Fruit fly (Drosophila melanogaster) whole organism, embryonic: ENCODE results near the gene CG11723.
A peak's percentile ranks its signal among the peaks of the same experiment; 100 is the strongest.

ENCODE experiments used
- Ada2b ChIP-seq: fragments of 200-800 bp; sonication (Bioruptor generic); IDR thresholded peaks from 2 replicates; pipeline ENCODE4 v1.3.6; 2022; ENCODE audit warnings: missing biosample characterization, missing genetic modification characterization
- B-H2 ChIP-seq: fragments of 200-800 bp; sonication (Bioruptor generic); optimal IDR thresholded peaks from 2 replicates; lab custom pipeline; 2018; ENCODE audit warnings: missing biosample characterization, mild to moderate bottlenecking, missing genetic modification characterization
- Bdp1 ChIP-seq: fragments of 200-800 bp; sonication (Bioruptor generic); optimal IDR thresholded peaks from 3 replicates; lab custom pipeline; 2016; ENCODE audit warnings: missing biosample characterization, missing genetic modification characterization
- CG11504 ChIP-seq: fragments of 200-800 bp; sonication (Bioruptor generic); optimal IDR thresholded peaks from 3 replicates; lab custom pipeline; 2019; ENCODE audit warnings: missing biosample characterization, mild to moderate bottlenecking, missing genetic modification characterization, moderate library complexity
- CG12769 ChIP-seq: fragments of 200-800 bp; sonication (Bioruptor generic); optimal IDR thresholded peaks from 2 replicates; lab custom pipeline; 2019; ENCODE audit warnings: missing biosample characterization, mild to moderate bottlenecking, missing genetic modification characterization, moderate library complexity
- CG13287 ChIP-seq: fragments of 200-800 bp; sonication (Bioruptor generic); IDR thresholded peaks from 2 replicates; pipeline ENCODE4 v1.3.6; 2022; ENCODE audit warnings: missing biosample characterization, missing genetic modification characterization; ENCODE audit not compliant: partially characterized antibody
- CG15269 ChIP-seq: fragments of 200-800 bp; sonication (Bioruptor generic); optimal IDR thresholded peaks from 2 replicates; lab custom pipeline; 2018; ENCODE audit warnings: missing biosample characterization, mild to moderate bottlenecking, missing genetic modification characterization, moderate library complexity
- CG17385 ChIP-seq: fragments of 200-800 bp; sonication (Bioruptor generic); optimal IDR thresholded peaks from 3 replicates; lab custom pipeline; 2018; ENCODE audit warnings: missing biosample characterization, mild to moderate bottlenecking, missing genetic modification characterization
- CG2129 ChIP-seq: fragments of 200-800 bp; sonication (Bioruptor generic); IDR thresholded peaks from 2 replicates; pipeline ENCODE4 v1.3.6; 2022; ENCODE audit warnings: missing biosample characterization, missing genetic modification characterization; ENCODE audit not compliant: partially characterized antibody
- CG30020 ChIP-seq: fragments of 200-800 bp; optimal IDR thresholded peaks from 2 replicates; lab custom pipeline; 2019; ENCODE audit warnings: missing biosample characterization, mild to moderate bottlenecking, missing genetic modification characterization, moderate library complexity
- CG31365 ChIP-seq: fragments of 200-800 bp; sonication (Bioruptor generic); optimal IDR thresholded peaks from 2 replicates; lab custom pipeline; 2018; ENCODE audit warnings: missing biosample characterization, mild to moderate bottlenecking, missing genetic modification characterization
- CG4730 ChIP-seq: fragments of 200-800 bp; sonication (Bioruptor generic); IDR thresholded peaks from 2 replicates; pipeline ENCODE4 v1.3.6; 2022; ENCODE audit warnings: missing biosample characterization, missing genetic modification characterization
- CG9609 ChIP-seq: fragments of 200-800 bp; sonication (Bioruptor generic); optimal IDR thresholded peaks from 3 replicates; lab custom pipeline; 2016; ENCODE audit warnings: missing biosample characterization, missing genetic modification characterization
- CG9727 ChIP-seq: fragments of 200-800 bp; sonication (Bioruptor generic); optimal IDR thresholded peaks from 3 replicates; lab custom pipeline; 2017; ENCODE audit warnings: missing biosample characterization, mild to moderate bottlenecking, missing genetic modification characterization
- CG9932 ChIP-seq: fragments of 200-800 bp; sonication (Bioruptor generic); IDR thresholded peaks from 2 replicates; pipeline ENCODE4 v1.3.6; 2022; ENCODE audit warnings: missing biosample characterization, missing genetic modification characterization
- Camta ChIP-seq: fragments of 200-800 bp; sonication (Bioruptor generic); optimal IDR thresholded peaks from 2 replicates; lab custom pipeline; 2016; ENCODE audit warnings: missing biosample characterization, missing genetic modification characterization
- Deaf1 ChIP-seq: fragments of 200-800 bp; optimal IDR thresholded peaks from 3 replicates; lab custom pipeline; 2019; ENCODE audit warnings: missing biosample characterization, mild to moderate bottlenecking, missing genetic modification characterization, moderate library complexity
- Doc3 ChIP-seq: fragments of 200-800 bp; sonication (Bioruptor generic); IDR thresholded peaks from 3 replicates; pipeline ENCODE4 v1.3.6; 2022; ENCODE audit warnings: missing biosample characterization, missing genetic modification characterization; ENCODE audit not compliant: partially characterized antibody
- Drgx ChIP-seq: fragments of 200-800 bp; sonication (Bioruptor generic); IDR thresholded peaks from 2 replicates; pipeline ENCODE4 v1.3.6; 2022; ENCODE audit warnings: missing biosample characterization, missing genetic modification characterization
- HLH54F ChIP-seq: fragments of 200-800 bp; sonication (Bioruptor generic); optimal IDR thresholded peaks from 3 replicates; lab custom pipeline; 2016; ENCODE audit warnings: missing biosample characterization, missing genetic modification characterization
- Hr39 ChIP-seq: fragments of >200 bp; optimal IDR thresholded peaks from 2 replicates; lab custom pipeline; 2017
- Jarid2 ChIP-seq: fragments of 200-800 bp; sonication (Bioruptor generic); optimal IDR thresholded peaks from 3 replicates; lab custom pipeline; 2017; ENCODE audit warnings: mild to moderate bottlenecking, missing biosample characterization, missing genetic modification reagents, missing genetic modification characterization
- Poxn ChIP-seq: fragments of 200-800 bp; sonication (Bioruptor generic); IDR thresholded peaks from 2 replicates; pipeline ENCODE4 v1.3.6; 2022; ENCODE audit warnings: missing biosample characterization, missing genetic modification characterization
- Trl ChIP-seq, 3 experiments: fragments of >200 bp in 2 of 3; fragments of 200-800 bp in 1 of 3; sonication (Bioruptor generic) in 1 of 3; optimal IDR thresholded peaks; 2 replicates in 1 of 3; 3 replicates in 2 of 3; lab custom pipeline; 2016 to 2017; ENCODE audit warnings: missing biosample characterization in 1 of 3, missing genetic modification characterization in 1 of 3
- Xrp1 ChIP-seq: fragments of 200-800 bp; sonication (Bioruptor generic); IDR thresholded peaks from 2 replicates; pipeline ENCODE4 v1.3.6; 2022; ENCODE audit warnings: missing biosample characterization, missing genetic modification characterization
- ab ChIP-seq: fragments of 200-800 bp; sonication (Bioruptor generic); optimal IDR thresholded peaks from 2 replicates; lab custom pipeline; 2016; ENCODE audit warnings: missing biosample characterization, missing genetic modification characterization
- ac ChIP-seq: fragments of 200-800 bp; sonication (Bioruptor generic); optimal IDR thresholded peaks from 3 replicates; lab custom pipeline; 2017; ENCODE audit warnings: missing biosample characterization, mild to moderate bottlenecking, missing genetic modification characterization
- ato ChIP-seq: fragments of 200-800 bp; sonication (Bioruptor generic); IDR thresholded peaks from 2 replicates; pipeline ENCODE4 v1.3.6; 2022; ENCODE audit warnings: missing biosample characterization, missing genetic modification characterization; ENCODE audit not compliant: partially characterized antibody
- chinmo ChIP-seq: fragments of 200-800 bp; sonication (Bioruptor generic); IDR thresholded peaks from 4 replicates; pipeline ENCODE4 v1.3.6; 2022; ENCODE audit warnings: missing biosample characterization, missing genetic modification characterization; ENCODE audit not compliant: partially characterized antibody
- da ChIP-seq: fragments of 200-800 bp; sonication (Bioruptor generic); optimal IDR thresholded peaks from 2 replicates; lab custom pipeline; 2016; ENCODE audit warnings: missing biosample characterization, missing genetic modification characterization
- dimm ChIP-seq: fragments of 200-800 bp; sonication (Bioruptor generic); IDR thresholded peaks from 2 replicates; pipeline ENCODE4 v1.3.6; 2022; ENCODE audit warnings: missing biosample characterization, missing genetic modification characterization
- gt ChIP-seq: fragments of 200-800 bp; sonication (Bioruptor generic); IDR thresholded peaks from 2 replicates; pipeline ENCODE4 v1.3.6; 2022; ENCODE audit warnings: missing biosample characterization, missing genetic modification characterization
- row ChIP-seq: fragments of 200-800 bp; sonication (Bioruptor generic); IDR thresholded peaks from 3 replicates; pipeline ENCODE4 v1.3.6; 2022; ENCODE audit warnings: missing biosample characterization, missing genetic modification characterization
- stwl ChIP-seq: fragments of 200-800 bp; sonication (Bioruptor generic); optimal IDR thresholded peaks from 3 replicates; lab custom pipeline; 2018; ENCODE audit warnings: missing biosample characterization, mild to moderate bottlenecking, missing genetic modification characterization, moderate library complexity
- yki ChIP-seq: fragments of >200 bp; optimal IDR thresholded peaks from 3 replicates; lab custom pipeline; 2018
- zfh1 ChIP-seq: fragments of 200-800 bp; sonication (Bioruptor generic); IDR thresholded peaks from 3 replicates; pipeline ENCODE4 v1.3.6; 2022; ENCODE audit warnings: missing biosample characterization, missing genetic modification characterization

Gene CG11723

DNA sequence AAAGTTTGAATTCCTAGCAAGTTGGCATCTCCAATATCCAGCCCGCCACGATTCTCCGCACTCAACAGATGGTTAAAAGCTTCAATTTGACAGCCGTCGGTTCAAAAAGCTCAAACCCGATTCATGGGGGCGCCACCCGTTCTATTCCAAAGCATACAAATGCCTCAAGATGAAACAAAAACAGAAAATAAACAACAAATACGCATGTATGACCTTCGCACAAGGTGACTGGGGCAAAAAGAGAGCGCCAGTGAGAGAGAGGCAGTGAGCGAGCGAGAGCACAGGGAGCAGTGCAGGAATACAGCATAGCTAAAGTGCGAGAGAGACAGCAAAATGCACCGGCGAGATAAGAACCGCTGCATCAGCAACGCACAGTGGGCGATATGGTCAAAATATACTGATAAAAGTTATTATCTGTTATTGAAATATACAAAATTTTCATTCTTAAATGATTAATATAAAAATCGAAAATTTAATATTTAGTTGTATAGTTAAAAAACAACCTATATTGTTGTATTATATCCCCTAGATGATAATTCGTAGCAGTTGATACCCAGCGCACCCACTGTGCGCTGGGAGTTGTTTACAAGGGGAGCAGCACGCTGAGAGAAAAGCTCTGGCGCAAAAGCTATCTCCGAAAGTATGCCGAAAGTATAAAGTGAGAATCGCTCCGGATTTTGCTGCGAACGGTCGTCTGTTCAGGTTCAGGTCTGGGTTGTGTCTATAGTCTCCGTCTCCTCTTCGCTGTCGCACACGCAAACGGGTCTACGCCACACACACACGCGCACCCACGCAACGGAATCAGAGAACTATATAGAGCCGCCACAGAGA lies 16.7 kb downstream of the CG11723 start, which contains the start of gene Glyp (continued):
- TF ChIP-seq CG12769: peak; percentile 89
- peak; percentile 78 for TF ChIP-seq dimm (GFP tag; lab: Robert Waterston, UW)
- peak; percentile 96 for TF ChIP-seq CG17385 (GFP tag; lab: Kevin White, UChicago)
- TF ChIP-seq CG9609 (GFP tag; lab: Kevin White, UChicago): peak; percentile 38
- peak; percentile 68 for TF ChIP-seq CG13287 (GFP tag; lab: Robert Waterston, UW)
- no peak for TF ChIP-seq Camta (GFP tag; lab: Kevin White, UChicago)
- no peak for TF ChIP-seq Doc3 (GFP tag; lab: Robert Waterston, UW)
- TF ChIP-seq Ada2b (GFP tag; lab: Robert Waterston, UW): peak; percentile 94
- peak; percentile 97 for TF ChIP-seq B-H2 (GFP tag; lab: Kevin White, UChicago)
- peak; percentile 91 for TF ChIP-seq zfh1
- TF ChIP-seq HLH54F (GFP tag; lab: Kevin White, UChicago): peak; percentile 79
- TF ChIP-seq yki (lab: Kevin White, UChicago): peak; percentile 90
- peak; percentile 87 for TF ChIP-seq Deaf1 (tag; lab: Kevin White, UChicago)
- no peak for TF ChIP-seq Hr39 (lab: Kevin White, UChicago)
- TF ChIP-seq CG4730 (GFP tag; lab: Robert Waterston, UW): peak; percentile 91
- TF ChIP-seq Jarid2: peak; percentile 88
- TF ChIP-seq Xrp1 (GFP tag; lab: Robert Waterston, UW): peak; percentile 97
- TF ChIP-seq ab (GFP tag; lab: Kevin White, UChicago): peak; percentile 65
- no peak for TF ChIP-seq CG2129 (GFP tag; lab: Robert Waterston, UW)
- TF ChIP-seq Bdp1 (GFP tag; lab: Kevin White, UChicago): peak; percentile 55
- peak; percentile 98 for TF ChIP-seq CG15269 (tag; lab: Kevin White, UChicago)

DNA sequence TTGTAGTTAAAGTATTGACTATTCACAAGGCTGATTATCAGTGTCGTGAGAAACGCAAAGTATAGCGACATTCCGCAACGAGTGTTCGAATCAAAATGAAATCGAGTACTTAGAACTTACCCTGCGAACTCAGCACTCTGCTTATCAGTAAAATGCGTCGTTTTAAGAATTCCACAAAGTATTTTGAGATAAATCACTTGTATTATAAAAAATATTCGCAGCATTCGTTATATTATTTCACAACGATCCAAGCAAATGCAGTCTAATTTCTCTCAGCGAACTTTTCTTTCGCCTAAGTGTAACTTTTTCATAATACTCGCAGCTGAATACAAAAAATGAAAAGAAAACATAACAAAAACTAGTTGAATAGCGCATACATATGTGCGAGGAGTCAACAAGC lies 17.9 kb downstream of the CG11723 start, which contains the start of gene CG4259:
Gene CG4259 (minus strand): TSS at position 101 of the 400 bp plus-strand sequence.
- no peak for TF ChIP-seq chinmo (GFP tag; lab: Robert Waterston, UW)
- no peak for TF ChIP-seq ato (GFP tag; lab: Robert Waterston, UW)
- TF ChIP-seq row: no peak
- no peak for TF ChIP-seq Poxn
- no peak for TF ChIP-seq ac (GFP tag; lab: Kevin White, UChicago)
- no peak for TF ChIP-seq Trl (optimal IDR thresholded peaks at IDR 0.05; lab: Kevin White, UChicago)
- TF ChIP-seq Trl (GFP tag; optimal IDR thresholded peaks at IDR 0.05; lab: Kevin White, UChicago): no peak
- no peak for TF ChIP-seq stwl (tag; lab: Kevin White, UChicago)
- no peak for TF ChIP-seq Drgx (GFP tag; lab: Robert Waterston, UW)

DNA sequence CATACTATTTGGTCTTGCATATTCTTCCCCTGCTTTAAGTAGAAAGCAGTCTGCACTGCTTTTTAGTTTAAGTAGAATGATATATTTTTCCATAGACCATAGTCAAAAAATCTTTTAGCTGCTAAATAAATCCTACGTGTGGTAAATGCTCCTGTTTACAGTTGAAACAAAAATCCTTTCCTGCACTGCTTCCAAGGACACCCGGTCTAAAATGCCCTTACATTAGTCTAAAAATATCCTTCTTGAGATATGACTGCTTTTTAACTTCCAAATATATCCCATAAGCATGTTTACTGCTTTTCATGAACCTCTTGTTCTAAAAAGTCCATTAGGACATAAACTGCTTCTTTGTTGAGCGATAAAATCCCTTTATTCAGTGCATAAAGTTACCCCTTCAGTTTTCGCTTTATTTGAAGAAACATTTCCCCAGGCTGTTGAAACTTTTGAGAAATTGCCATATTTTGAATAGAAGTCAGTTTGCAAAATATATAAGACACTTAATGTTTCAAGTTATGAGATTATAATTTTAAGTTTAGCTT lies 36.7 kb downstream of the CG11723 start:
- TF ChIP-seq CG30020 (tag; lab: Kevin White, UChicago) (no peak), da (no peak), CG31365 (tag; lab: Kevin White, UChicago) (peak; percentile 87), ato (GFP tag; lab: Robert Waterston, UW) (no peak), CG9727 (GFP tag; lab: Kevin White, UChicago) (no peak), CG11504 (tag; lab: Kevin White, UChicago) (peak; percentile 87), gt (GFP tag; lab: Robert Waterston, UW) (no peak), CG9932 (no peak)
